Worm (Caenorhabditis elegans) whole organism, midembryonic: ENCODE measurements around the gene cest-33.

ENCODE experiments used
- T22C8.4 ChIP-seq: fragments of 200-800 bp; sonication (Bioruptor generic); IDR thresholded peaks from 2 replicates; pipeline ENCODE4 v1.3.6; 2022; ENCODE audit warnings: missing genetic modification characterization, missing compliant biosample characterization
- cog-1 ChIP-seq: sonication (generic microtip); optimal IDR thresholded peaks from 2 replicates; lab custom pipeline; 2016; ENCODE audit warnings: missing genetic modification characterization, missing compliant biosample characterization
- flt-1 ChIP-seq: fragments of 200-800 bp; sonication (Bioruptor generic); IDR thresholded peaks from 2 replicates; pipeline ENCODE4 v1.3.6; 2022; ENCODE audit warnings: missing genetic modification characterization, missing compliant biosample characterization
- klf-2 ChIP-seq: fragments of 200-800 bp; sonication (Bioruptor generic); conservative IDR thresholded peaks from 2 replicates; pipeline ENCODE4 v1.3.6; 2022; ENCODE audit warnings: missing genetic modification reagents, missing genetic modification characterization, missing compliant biosample characterization
- med-1 ChIP-seq: sonication (generic microtip); optimal IDR thresholded peaks from 2 replicates; lab custom pipeline; 2017; ENCODE audit warnings: missing genetic modification characterization, mild to moderate bottlenecking, missing compliant biosample characterization, antibody characterized with exemption, missing genetic modification reagents; ENCODE audit not compliant: insufficient read depth
- ref-1 ChIP-seq: fragments of 200-800 bp; sonication (Bioruptor generic); conservative IDR thresholded peaks from 2 replicates; pipeline ENCODE4 v1.3.6; 2022; ENCODE audit warnings: missing genetic modification reagents, missing genetic modification characterization, missing compliant biosample characterization
- tab-1 ChIP-seq: fragments of 200-800 bp; sonication (Bioruptor generic); IDR thresholded peaks from 2 replicates; pipeline ENCODE4 v1.3.6; 2022; ENCODE audit warnings: missing genetic modification characterization, missing compliant biosample characterization
- ztf-23 ChIP-seq: fragments of 200-800 bp; sonication (Bioruptor generic); IDR thresholded peaks from 2 replicates; pipeline ENCODE4 v1.3.6; 2022; ENCODE audit warnings: missing genetic modification reagents, missing genetic modification characterization, missing compliant biosample characterization
- ztf-29 ChIP-seq: fragments of 200-800 bp; sonication (Bioruptor generic); IDR thresholded peaks from 2 replicates; pipeline ENCODE4 v1.3.6; 2022; ENCODE audit warnings: missing genetic modification reagents, missing genetic modification characterization, missing compliant biosample characterization

The cest-33 gene

ce11 chrV:6358709-6359108 is 6.8 kb downstream of the cest-33 start:
- no peak for TF ChIP-seq flt-1 (GFP tag; lab: Robert Waterston, UW)
- no peak for TF ChIP-seq T22C8.4 (GFP tag; lab: Robert Waterston, UW)
- TF ChIP-seq cog-1 (tag; lab: Kevin White, UChicago), result no peak
- no peak for TF ChIP-seq ztf-29 (GFP tag; lab: Robert Waterston, UW)
- no peak for TF ChIP-seq ref-1 (GFP tag; lab: Robert Waterston, UW)

ce11 chrV:6357236-6357635 is 8.2 kb downstream of the cest-33 start:
- TF ChIP-seq tab-1 (no peak), ref-1 (GFP tag; lab: Robert Waterston, UW) (no peak)

ce11 chrV:6355975-6356441 is 9.5 kb downstream of the cest-33 start, which contains the start of gene bcl-11:
bcl-11 (plus strand) TSS chrV:6356025.
- TF ChIP-seq T22C8.4 (GFP tag; lab: Robert Waterston, UW), result no peak
- no peak for TF ChIP-seq flt-1 (GFP tag; lab: Robert Waterston, UW)
- TF ChIP-seq ref-1 (GFP tag; lab: Robert Waterston, UW), result no peak

ce11 chrV:6355412-6355811 is 10.1 kb downstream of the cest-33 start:
- no peak for TF ChIP-seq ztf-23 (GFP tag; lab: Robert Waterston, UW)
- TF ChIP-seq cog-1 (tag; lab: Kevin White, UChicago), result no peak
- TF ChIP-seq T22C8.4 (GFP tag; lab: Robert Waterston, UW), result no peak
- TF ChIP-seq med-1 (GFP tag; lab: Kevin White, UChicago), result no peak
- TF ChIP-seq ztf-29 (GFP tag; lab: Robert Waterston, UW), result no peak
- TF ChIP-seq klf-2 (GFP tag; lab: Robert Waterston, UW), result no peak
- no peak for TF ChIP-seq flt-1 (GFP tag; lab: Robert Waterston, UW)
- TF ChIP-seq ref-1 (GFP tag; lab: Robert Waterston, UW), result no peak
- no peak for TF ChIP-seq tab-1

- no peak for TF ChIP-seq ref-1 (GFP tag; lab: Robert Waterston, UW)
- no peak for TF ChIP-seq flt-1 (GFP tag; lab: Robert Waterston, UW)
- TF ChIP-seq tab-1, result no peak
- TF ChIP-seq cog-1 (tag; lab: Kevin White, UChicago), result no peak
- no peak for TF ChIP-seq klf-2 (GFP tag; lab: Robert Waterston, UW)
- TF ChIP-seq T22C8.4 (GFP tag; lab: Robert Waterston, UW), result no peak
Measured at ce11 chrV:6354786-6355185, 10.7 kb downstream of the cest-33 start.

ce11 chrV:6354202-6354601 is 11.3 kb downstream of the cest-33 start:
- TF ChIP-seq med-1 (GFP tag; lab: Kevin White, UChicago) (no peak), ztf-29 (GFP tag; lab: Robert Waterston, UW) (no peak), ztf-23 (GFP tag; lab: Robert Waterston, UW) (no peak), T22C8.4 (GFP tag; lab: Robert Waterston, UW) (no peak), flt-1 (GFP tag; lab: Robert Waterston, UW) (no peak), ref-1 (GFP tag; lab: Robert Waterston, UW) (no peak), cog-1 (tag; lab: Kevin White, UChicago) (no peak), klf-2 (GFP tag; lab: Robert Waterston, UW) (no peak), tab-1 (no peak)

ce11 chrV:6353182-6353780 is 12.2 kb downstream of the cest-33 start:
- no peak for TF ChIP-seq ztf-23 (GFP tag; lab: Robert Waterston, UW)
- no peak for TF ChIP-seq T22C8.4 (GFP tag; lab: Robert Waterston, UW)
- no peak for TF ChIP-seq med-1 (GFP tag; lab: Kevin White, UChicago)
- TF ChIP-seq cog-1 (tag; lab: Kevin White, UChicago), result no peak
- no peak for TF ChIP-seq klf-2 (GFP tag; lab: Robert Waterston, UW)
- no peak for TF ChIP-seq ref-1 (GFP tag; lab: Robert Waterston, UW)
- TF ChIP-seq ztf-29 (GFP tag; lab: Robert Waterston, UW), result no peak
- no peak for TF ChIP-seq flt-1 (GFP tag; lab: Robert Waterston, UW)
- no peak for TF ChIP-seq tab-1

ce11 chrV:6352350-6352749 is 13.1 kb downstream of the cest-33 start:
- TF ChIP-seq ref-1 (GFP tag; lab: Robert Waterston, UW) (no peak), med-1 (GFP tag; lab: Kevin White, UChicago) (no peak), T22C8.4 (GFP tag; lab: Robert Waterston, UW) (no peak), ztf-29 (GFP tag; lab: Robert Waterston, UW) (no peak), cog-1 (tag; lab: Kevin White, UChicago) (no peak), ztf-23 (GFP tag; lab: Robert Waterston, UW) (no peak), klf-2 (GFP tag; lab: Robert Waterston, UW) (no peak), tab-1 (no peak), flt-1 (GFP tag; lab: Robert Waterston, UW) (no peak)

- no peak for TF ChIP-seq klf-2 (GFP tag; lab: Robert Waterston, UW)
- TF ChIP-seq med-1 (GFP tag; lab: Kevin White, UChicago), result no peak
- TF ChIP-seq ztf-23 (GFP tag; lab: Robert Waterston, UW), result no peak
- no peak for TF ChIP-seq cog-1 (tag; lab: Kevin White, UChicago)
- TF ChIP-seq T22C8.4 (GFP tag; lab: Robert Waterston, UW), result no peak
- TF ChIP-seq ref-1 (GFP tag; lab: Robert Waterston, UW), result no peak
- no peak for TF ChIP-seq ztf-29 (GFP tag; lab: Robert Waterston, UW)
- no peak for TF ChIP-seq flt-1 (GFP tag; lab: Robert Waterston, UW)
- no peak for TF ChIP-seq tab-1
Measured at ce11 chrV:6351122-6351521, 14.3 kb downstream of the cest-33 start.

- no peak for TF ChIP-seq tab-1
- TF ChIP-seq cog-1 (tag; lab: Kevin White, UChicago), result no peak
- TF ChIP-seq ztf-23 (GFP tag; lab: Robert Waterston, UW), result no peak
- TF ChIP-seq med-1 (GFP tag; lab: Kevin White, UChicago), result no peak
- no peak for TF ChIP-seq ref-1 (GFP tag; lab: Robert Waterston, UW)
- TF ChIP-seq T22C8.4 (GFP tag; lab: Robert Waterston, UW), result no peak
- TF ChIP-seq flt-1 (GFP tag; lab: Robert Waterston, UW), result no peak
- TF ChIP-seq klf-2 (GFP tag; lab: Robert Waterston, UW), result no peak
Measured at ce11 chrV:6350109-6350508, 15.4 kb downstream of the cest-33 start.
